Fruit fly (Drosophila melanogaster): ENCODE measurements around the gene CG14074.

DNA sequence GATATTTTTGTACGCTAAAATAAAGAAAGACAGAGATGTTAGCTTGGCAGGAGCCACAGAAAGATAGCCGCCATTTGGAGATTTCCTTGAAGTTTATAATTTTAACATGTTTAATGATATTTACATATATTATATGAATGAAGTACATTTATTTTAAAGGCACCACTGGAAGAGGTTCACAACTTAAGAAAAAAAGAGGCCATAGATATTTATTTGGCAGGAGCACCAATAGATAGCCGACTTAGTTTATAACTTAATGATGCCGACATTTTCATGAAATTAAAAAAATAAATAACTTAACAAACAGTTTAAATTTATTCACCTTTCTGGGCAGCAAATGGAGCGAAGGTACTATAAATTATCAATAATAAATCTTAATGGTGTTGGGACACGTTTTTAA, 44.0 kb upstream of the CG14074 start:
- TF ChIP-seq fd64A (GFP tag; optimal IDR thresholded peaks at IDR 0.05) (no peak), CG13287 (GFP tag; IDR thresholded peaks at IDR 0.05; ENCODE audit: partially characterized antibody) (no peak), CG11085 (GFP tag; IDR thresholded peaks at IDR 0.05) (no peak), CG16779 (GFP tag; IDR thresholded peaks at IDR 0.05) (no peak), HHEX (GFP tag; optimal IDR thresholded peaks at IDR 0.05) (no peak), CG2202 (tag; optimal IDR thresholded peaks at IDR 0.05) (no peak)
